Worm (Caenorhabditis elegans) whole organism, L3 larva: ENCODE results near the gene ceh-41.

Source experiments
- ceh-28 ChIP-seq: fragments of 150-350 bp; optimal IDR thresholded peaks from 2 replicates; lab custom pipeline; 2014; ENCODE audit warnings: missing biosample characterization, missing genetic modification reagents, missing genetic modification characterization
- ceh-9 ChIP-seq: sonication (generic microtip); optimal IDR thresholded peaks from 2 replicates; lab custom pipeline; 2018; ENCODE audit warnings: missing biosample characterization, missing genetic modification characterization
- egl-27 ChIP-seq: sonication (generic microtip); optimal IDR thresholded peaks from 4 replicates; lab custom pipeline; 2017; ENCODE audit warnings: missing biosample characterization, missing genetic modification reagents, missing genetic modification characterization
- elt-3 ChIP-seq, 3 experiments: fragments of 150-350 bp in 1 of 3; sonication (generic microtip) in 2 of 3; optimal IDR thresholded peaks; 2 replicates in 2 of 3; 4 replicates in 1 of 3; lab custom pipeline; 2014 to 2017; ENCODE audit warnings: missing biosample characterization in 3 of 3, missing genetic modification characterization in 3 of 3
- nhr-11 ChIP-seq: fragments of 150-350 bp; optimal IDR thresholded peaks from 2 replicates; lab custom pipeline; 2014; ENCODE audit warnings: missing biosample characterization, missing genetic modification characterization
- nhr-237 ChIP-seq: fragments of 150-350 bp; optimal IDR thresholded peaks from 2 replicates; lab custom pipeline; 2014; ENCODE audit warnings: missing biosample characterization, missing genetic modification characterization
- nhr-76 ChIP-seq: fragments of 150-350 bp; sonication (generic microtip); optimal IDR thresholded peaks from 5 replicates; lab custom pipeline; 2014; ENCODE audit warnings: missing biosample characterization, missing genetic modification characterization

ce11 chrX:1888445-1889035 is 40.1 kb upstream of the ceh-41 start:
- TF ChIP-seq nhr-76 (tag; lab: Kevin White, UChicago) (no peak), nhr-11 (peak; percentile 32), ceh-28 (peak; percentile 63), egl-27 (tag; lab: Kevin White, UChicago) (no peak), nhr-237 (tag; lab: Kevin White, UChicago) (no peak), elt-3 (tag; optimal IDR thresholded peaks at IDR 0.05; lab: Kevin White, UChicago) (no peak), ceh-9 (tag; lab: Kevin White, UChicago) (no peak)
